Fruit fly (Drosophila melanogaster) whole organism, embryonic: ENCODE data around the gene vih.

Experiments
- Adf1 ChIP-seq: fragments of 200-800 bp; sonication (Bioruptor generic); IDR thresholded peaks from 2 replicates; pipeline ENCODE4 v1.3.6; 2022; ENCODE audit warnings: missing biosample characterization, missing genetic modification characterization
- Aef1 ChIP-seq: fragments of 200-800 bp; sonication (Bioruptor generic); IDR thresholded peaks from 3 replicates; pipeline ENCODE4 v1.3.6; 2022; ENCODE audit warnings: missing biosample characterization, missing genetic modification characterization
- CG11093 ChIP-seq: fragments of 200-800 bp; sonication (Bioruptor generic); IDR thresholded peaks from 3 replicates; pipeline ENCODE4 v1.3.6; 2022; ENCODE audit warnings: missing biosample characterization, missing genetic modification characterization
- CG12219 ChIP-seq: fragments of 200-800 bp; sonication (Bioruptor generic); optimal IDR thresholded peaks from 3 replicates; lab custom pipeline; 2018; ENCODE audit warnings: missing biosample characterization, mild to moderate bottlenecking, missing genetic modification characterization
- CG13775 ChIP-seq: fragments of 200-800 bp; sonication (Bioruptor generic); optimal IDR thresholded peaks from 3 replicates; lab custom pipeline; 2017; ENCODE audit warnings: missing biosample characterization, mild to moderate bottlenecking, missing genetic modification characterization
- CG14014 ChIP-seq: fragments of 200-800 bp; sonication (Bioruptor generic); IDR thresholded peaks from 2 replicates; pipeline ENCODE4 v1.3.6; 2022; ENCODE audit warnings: missing biosample characterization, missing genetic modification characterization
- CG14441 ChIP-seq: fragments of 200-800 bp; sonication (Bioruptor generic); IDR thresholded peaks from 2 replicates; pipeline ENCODE4 v1.3.6; 2022; ENCODE audit warnings: missing biosample characterization, missing genetic modification characterization
- CG14965 ChIP-seq: fragments of 200-800 bp; sonication (Bioruptor generic); optimal IDR thresholded peaks from 2 replicates; lab custom pipeline; 2016; ENCODE audit warnings: missing biosample characterization, missing genetic modification characterization, borderline replicate concordance
- CG17361 ChIP-seq: fragments of 200-800 bp; sonication (Bioruptor generic); IDR thresholded peaks from 3 replicates; pipeline ENCODE4 v1.3.6; 2022; ENCODE audit warnings: missing biosample characterization, missing genetic modification characterization
- CG17385 ChIP-seq: fragments of 200-800 bp; sonication (Bioruptor generic); optimal IDR thresholded peaks from 3 replicates; lab custom pipeline; 2018; ENCODE audit warnings: missing biosample characterization, mild to moderate bottlenecking, missing genetic modification characterization
- CG3065 ChIP-seq: fragments of 200-800 bp; sonication (Bioruptor generic); optimal IDR thresholded peaks from 2 replicates; lab custom pipeline; 2016; ENCODE audit warnings: missing biosample characterization, missing genetic modification characterization
- CG31441 ChIP-seq: fragments of 200-800 bp; sonication (Bioruptor generic); IDR thresholded peaks from 2 replicates; pipeline ENCODE4 v1.3.6; 2022; ENCODE audit warnings: missing biosample characterization, missing genetic modification characterization
- CG34224 ChIP-seq: fragments of 200-800 bp; sonication (Bioruptor generic); IDR thresholded peaks from 3 replicates; pipeline ENCODE4 v1.3.6; 2022; ENCODE audit warnings: missing biosample characterization, missing genetic modification characterization; ENCODE audit not compliant: partially characterized antibody
- CG3995 ChIP-seq: fragments of 200-800 bp; sonication (Bioruptor generic); optimal IDR thresholded peaks from 3 replicates; lab custom pipeline; 2016; ENCODE audit warnings: missing biosample characterization, missing genetic modification characterization
- CG4707 ChIP-seq: fragments of 200-800 bp; sonication (Bioruptor generic); optimal IDR thresholded peaks from 2 replicates; lab custom pipeline; 2018; ENCODE audit warnings: missing biosample characterization, mild to moderate bottlenecking, missing genetic modification characterization, moderate library complexity
- CG6683 ChIP-seq: fragments of 200-800 bp; sonication (Bioruptor generic); optimal IDR thresholded peaks from 2 replicates; lab custom pipeline; 2017; ENCODE audit warnings: missing biosample characterization, mild to moderate bottlenecking, missing genetic modification characterization, missing genetic modification reagents
- CG7556 ChIP-seq: fragments of 200-800 bp; sonication (Bioruptor generic); optimal IDR thresholded peaks from 2 replicates; lab custom pipeline; 2017; ENCODE audit warnings: missing biosample characterization, mild to moderate bottlenecking, missing genetic modification characterization
- CG7839 ChIP-seq: fragments of 200-800 bp; sonication (Bioruptor generic); optimal IDR thresholded peaks from 3 replicates; lab custom pipeline; 2018; ENCODE audit warnings: missing biosample characterization, mild to moderate bottlenecking, missing genetic modification characterization, moderate library complexity
- CG7963 ChIP-seq: fragments of 200-800 bp; sonication (Bioruptor generic); IDR thresholded peaks from 3 replicates; pipeline ENCODE4 v1.3.6; 2022; ENCODE audit warnings: missing biosample characterization, missing genetic modification characterization; ENCODE audit not compliant: partially characterized antibody
- CG7987 ChIP-seq: fragments of 200-800 bp; sonication (Bioruptor generic); optimal IDR thresholded peaks from 2 replicates; lab custom pipeline; 2018; ENCODE audit warnings: missing biosample characterization, mild to moderate bottlenecking, missing genetic modification characterization, moderate library complexity
- CG9876 ChIP-seq: fragments of 200-800 bp; sonication (Bioruptor generic); optimal IDR thresholded peaks from 2 replicates; lab custom pipeline; 2016; ENCODE audit warnings: missing biosample characterization, missing genetic modification characterization
- D19A ChIP-seq: fragments of 200-800 bp; optimal IDR thresholded peaks from 3 replicates; lab custom pipeline; 2019; ENCODE audit warnings: missing biosample characterization, mild to moderate bottlenecking, missing genetic modification characterization, moderate library complexity
- Dref ChIP-seq: fragments of 200-800 bp; sonication (Bioruptor generic); IDR thresholded peaks from 2 replicates; pipeline ENCODE4 v1.3.6; 2022; ENCODE audit warnings: missing biosample characterization, missing genetic modification characterization
- Hey ChIP-seq: fragments of 200-800 bp; sonication (Bioruptor generic); optimal IDR thresholded peaks from 3 replicates; lab custom pipeline; 2018; ENCODE audit warnings: missing biosample characterization, mild to moderate bottlenecking, missing genetic modification characterization
- HmgZ ChIP-seq: fragments of 200-800 bp; sonication (Bioruptor generic); optimal IDR thresholded peaks from 2 replicates; lab custom pipeline; 2018; ENCODE audit warnings: missing biosample characterization, mild to moderate bottlenecking, missing genetic modification characterization
- MESR4 ChIP-seq: fragments of 200-800 bp; sonication (Bioruptor generic); optimal IDR thresholded peaks from 2 replicates; lab custom pipeline; 2018; ENCODE audit warnings: missing biosample characterization, mild to moderate bottlenecking, missing genetic modification characterization, moderate library complexity
- Max ChIP-seq: fragments of 200-800 bp; sonication (Bioruptor generic); optimal IDR thresholded peaks from 2 replicates; lab custom pipeline; 2016; ENCODE audit warnings: missing biosample characterization, mild to moderate bottlenecking, missing genetic modification characterization
- Med ChIP-seq: fragments of 200-800 bp; sonication (Bioruptor generic); peaks from one replicate; lab custom pipeline; 2016; ENCODE audit warnings: missing biosample characterization, missing genetic modification characterization, mild to moderate bottlenecking, inconsistent platforms, moderate library complexity
- Pdp1 ChIP-seq, 2 experiments: fragments of 200-800 bp; sonication (Bioruptor generic); optimal IDR thresholded peaks; 3 replicates each; lab custom pipeline; 2016; ENCODE audit warnings: missing biosample characterization in 2 of 2, missing genetic modification characterization in 2 of 2, mild to moderate bottlenecking in 1 of 2, moderate library complexity in 1 of 2
- Ravus ChIP-seq: fragments of 200-800 bp; sonication (Bioruptor generic); IDR thresholded peaks from 2 replicates; pipeline ENCODE4 v1.3.6; 2022; ENCODE audit warnings: missing biosample characterization, missing genetic modification characterization
- Rx ChIP-seq: fragments of 200-800 bp; sonication (Bioruptor generic); IDR thresholded peaks from 2 replicates; pipeline ENCODE4 v1.3.6; 2022; ENCODE audit warnings: missing biosample characterization, missing genetic modification characterization
- Trl ChIP-seq, 3 experiments: fragments of >200 bp in 2 of 3; fragments of 200-800 bp in 1 of 3; sonication (Bioruptor generic) in 1 of 3; optimal IDR thresholded peaks; 2 replicates in 1 of 3; 3 replicates in 2 of 3; lab custom pipeline; 2016 to 2017; ENCODE audit warnings: missing biosample characterization in 1 of 3, missing genetic modification characterization in 1 of 3
- bab2 ChIP-seq: fragments of 200-800 bp; sonication (Bioruptor generic); optimal IDR thresholded peaks from 2 replicates; lab custom pipeline; 2016; ENCODE audit warnings: missing biosample characterization, missing genetic modification characterization
- bigmax ChIP-seq: fragments of 200-800 bp; sonication (Bioruptor generic); optimal IDR thresholded peaks from 2 replicates; lab custom pipeline; 2018; ENCODE audit warnings: missing biosample characterization, mild to moderate bottlenecking, missing genetic modification characterization
- br ChIP-seq: fragments of >200 bp; optimal IDR thresholded peaks from 2 replicates; lab custom pipeline; 2017
- btn ChIP-seq: fragments of 200-800 bp; sonication (Bioruptor generic); optimal IDR thresholded peaks from 2 replicates; lab custom pipeline; 2016; ENCODE audit warnings: missing biosample characterization, missing genetic modification characterization
- corto ChIP-seq: fragments of 200-800 bp; sonication (Bioruptor generic); optimal IDR thresholded peaks from 2 replicates; lab custom pipeline; 2016; ENCODE audit warnings: missing biosample characterization, mild to moderate bottlenecking, missing genetic modification characterization, moderate library complexity
- exex ChIP-seq: fragments of 200-800 bp; sonication (Bioruptor generic); optimal IDR thresholded peaks from 4 replicates; lab custom pipeline; 2018; ENCODE audit warnings: missing biosample characterization, mild to moderate bottlenecking, missing genetic modification characterization, moderate library complexity
- fd64A ChIP-seq: fragments of 200-800 bp; sonication (Bioruptor generic); optimal IDR thresholded peaks from 3 replicates; lab custom pipeline; 2018; ENCODE audit warnings: missing biosample characterization, mild to moderate bottlenecking, missing genetic modification characterization
- lilli ChIP-seq: fragments of 200-800 bp; sonication (Bioruptor generic); optimal IDR thresholded peaks from 3 replicates; lab custom pipeline; 2016; ENCODE audit warnings: missing biosample characterization, missing genetic modification characterization
- onecut ChIP-seq: fragments of 200-800 bp; sonication (Bioruptor generic); IDR thresholded peaks from 2 replicates; pipeline ENCODE4 v1.3.6; 2022; ENCODE audit warnings: missing biosample characterization, missing genetic modification characterization
- pum ChIP-seq: fragments of 200-800 bp; sonication (Bioruptor generic); optimal IDR thresholded peaks from 2 replicates; lab custom pipeline; 2016; ENCODE audit warnings: missing biosample characterization, missing genetic modification characterization
- repo ChIP-seq: fragments of 200-800 bp; sonication (Bioruptor generic); optimal IDR thresholded peaks from 2 replicates; lab custom pipeline; 2016; ENCODE audit warnings: missing biosample characterization, missing genetic modification characterization
- shn ChIP-seq: fragments of 200-800 bp; sonication (Bioruptor generic); optimal IDR thresholded peaks from 3 replicates; lab custom pipeline; 2016; ENCODE audit warnings: missing biosample characterization, missing genetic modification characterization
- sim ChIP-seq: fragments of 200-800 bp; sonication (Bioruptor generic); IDR thresholded peaks from 2 replicates; pipeline ENCODE4 v1.3.6; 2022; ENCODE audit warnings: missing biosample characterization, missing genetic modification characterization
- sima ChIP-seq: fragments of 200-800 bp; sonication (Bioruptor generic); optimal IDR thresholded peaks from 2 replicates; lab custom pipeline; 2016; ENCODE audit warnings: missing biosample characterization, missing genetic modification characterization
- sob ChIP-seq: fragments of 200-800 bp; sonication (Bioruptor generic); IDR thresholded peaks from 2 replicates; pipeline ENCODE4 v1.3.6; 2022; ENCODE audit warnings: missing biosample characterization, missing genetic modification characterization
- sug ChIP-seq: fragments of 200-800 bp; optimal IDR thresholded peaks from 2 replicates; lab custom pipeline; 2019; ENCODE audit warnings: missing biosample characterization, mild to moderate bottlenecking, missing genetic modification characterization, moderate library complexity
- tap ChIP-seq: fragments of 200-800 bp; optimal IDR thresholded peaks from 3 replicates; lab custom pipeline; 2019; ENCODE audit warnings: missing biosample characterization, mild to moderate bottlenecking, missing genetic modification characterization, moderate library complexity
- wor ChIP-seq: fragments of 200-800 bp; sonication (Bioruptor generic); IDR thresholded peaks from 2 replicates; pipeline ENCODE4 v1.3.6; 2022; ENCODE audit warnings: missing biosample characterization, missing genetic modification characterization
- zen2 ChIP-seq: fragments of 200-800 bp; sonication (Bioruptor generic); IDR thresholded peaks from 3 replicates; pipeline ENCODE4 v1.3.6; 2022; ENCODE audit warnings: missing biosample characterization, missing genetic modification characterization; ENCODE audit not compliant: partially characterized antibody

The vih gene

DNA sequence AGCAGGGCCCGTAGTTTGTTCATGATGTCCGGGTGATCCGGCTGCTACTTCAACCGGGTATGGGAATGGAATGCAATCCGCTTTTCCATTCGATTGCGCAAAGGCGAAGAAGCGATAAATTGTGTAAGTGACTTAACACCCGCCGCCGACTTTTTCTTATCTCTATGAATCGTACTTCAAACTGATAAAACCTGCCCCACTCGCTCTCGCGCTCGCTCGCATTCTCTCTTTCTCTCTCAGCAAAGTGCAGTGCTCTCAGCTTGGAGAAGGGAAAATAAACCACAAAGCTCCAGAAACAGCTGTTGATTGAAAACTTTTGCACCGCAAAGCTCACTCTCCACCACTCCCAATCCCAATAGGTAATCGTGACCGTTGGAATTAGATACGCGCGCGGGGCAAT is 14.1 kb upstream of the vih start (continued):
- no peak for TF ChIP-seq btn
- TF ChIP-seq lilli (GFP tag; lab: Kevin White, UChicago) = no peak
- no peak for TF ChIP-seq D19A (tag; lab: Kevin White, UChicago)
- no peak for TF ChIP-seq shn
- peak; percentile 2 for TF ChIP-seq CG17385 (GFP tag; lab: Kevin White, UChicago)
- TF ChIP-seq Dref (GFP tag; lab: Robert Waterston, UW) = no peak
- TF ChIP-seq CG7987 = no peak
- TF ChIP-seq bab2 (GFP tag; lab: Kevin White, UChicago) = no peak
- TF ChIP-seq Rx (GFP tag; lab: Robert Waterston, UW) = no peak
- peak; percentile 61; the same call in 2 of the 3 replicates for TF ChIP-seq zen2 (GFP tag; lab: Robert Waterston, UW)
- no peak for TF ChIP-seq sug (tag; lab: Kevin White, UChicago)
- TF ChIP-seq exex (tag; lab: Kevin White, UChicago) = no peak
- TF ChIP-seq MESR4 (GFP tag; lab: Kevin White, UChicago) = no peak
- TF ChIP-seq repo (GFP tag; lab: Kevin White, UChicago) = no peak
- TF ChIP-seq CG7839 = no peak
- no peak for TF ChIP-seq br (lab: Kevin White, UChicago)
- no peak for TF ChIP-seq CG3065 (GFP tag; lab: Kevin White, UChicago)
- no peak for TF ChIP-seq sima (GFP tag; lab: Kevin White, UChicago)
- TF ChIP-seq Med (GFP tag; lab: Kevin White, UChicago) = no peak
- TF ChIP-seq sim (GFP tag; lab: Robert Waterston, UW) = 0 out of 2 replicates have a peak, but pooled peaks have one; percentile 23
- TF ChIP-seq CG9876 (GFP tag; lab: Kevin White, UChicago) = no peak
- TF ChIP-seq CG4707 (GFP tag; lab: Kevin White, UChicago) = no peak
- peak; percentile 91 to 92 for TF ChIP-seq Trl (optimal IDR thresholded peaks at IDR 0.05; lab: Kevin White, UChicago)
- no peak for TF ChIP-seq Trl (GFP tag; optimal IDR thresholded peaks at IDR 0.05; lab: Kevin White, UChicago)
- no peak for TF ChIP-seq CG11093
- no peak for TF ChIP-seq HmgZ (tag; lab: Kevin White, UChicago)
- TF ChIP-seq sob (GFP tag; lab: Robert Waterston, UW) = no peak
- TF ChIP-seq CG3995 (GFP tag; lab: Kevin White, UChicago) = no peak
- TF ChIP-seq Hey = no peak
- no peak for TF ChIP-seq CG13775 (GFP tag; lab: Kevin White, UChicago)
- TF ChIP-seq CG17361 (GFP tag; lab: Robert Waterston, UW) = no peak
- no peak for TF ChIP-seq CG14014 (GFP tag; lab: Robert Waterston, UW)
- no peak for TF ChIP-seq onecut (GFP tag; lab: Robert Waterston, UW)
- no peak for TF ChIP-seq CG14441 (GFP tag; lab: Robert Waterston, UW)
- no peak for TF ChIP-seq CG7963 (GFP tag; lab: Robert Waterston, UW)
- no peak for TF ChIP-seq tap (tag; lab: Kevin White, UChicago)
- TF ChIP-seq CG7556 (GFP tag; lab: Kevin White, UChicago) = no peak
- TF ChIP-seq corto (GFP tag; lab: Kevin White, UChicago) = peak; percentile 12
- no peak for TF ChIP-seq wor (GFP tag; lab: Robert Waterston, UW)
- no peak for TF ChIP-seq Adf1 (GFP tag; lab: Robert Waterston, UW)
- no peak for TF ChIP-seq Max (GFP tag; lab: Kevin White, UChicago)
- no peak for TF ChIP-seq bigmax (GFP tag; lab: Kevin White, UChicago)
- TF ChIP-seq Aef1 (GFP tag; lab: Robert Waterston, UW) = no peak
- no peak for TF ChIP-seq CG14965 (GFP tag; lab: Kevin White, UChicago)
- TF ChIP-seq Pdp1 (GFP tag; optimal IDR thresholded peaks at IDR 0.05; lab: Kevin White, UChicago) = peak in 1 of 2 experiments; percentile 97
- TF ChIP-seq CG6683 (GFP tag; lab: Kevin White, UChicago) = no peak
- TF ChIP-seq CG12219 (GFP tag; lab: Kevin White, UChicago) = no peak
- TF ChIP-seq fd64A (GFP tag; lab: Kevin White, UChicago) = no peak
- TF ChIP-seq pum (GFP tag; lab: Kevin White, UChicago) = no peak
- TF ChIP-seq Ravus (GFP tag; lab: Robert Waterston, UW) = no peak
- TF ChIP-seq CG34224 (GFP tag; lab: Robert Waterston, UW) = peak; percentile 42; the same call in 1 of the 3 replicates
- TF ChIP-seq CG31441 (GFP tag; lab: Robert Waterston, UW) = no peak
- TF ChIP-seq, all 482 proteins: peak for 25
